Fruit fly (Drosophila melanogaster) whole organism, embryonic: ENCODE measurements around the gene CG4951.

Experiments used
- B-H1 ChIP-seq: fragments of 200-800 bp; sonication (Bioruptor generic); IDR thresholded peaks from 3 replicates; pipeline ENCODE4 v1.3.6; 2022; ENCODE audit warnings: missing biosample characterization, missing genetic modification characterization
- CG10147 ChIP-seq: fragments of 200-800 bp; sonication (Bioruptor generic); optimal IDR thresholded peaks from 2 replicates; lab custom pipeline; 2019; ENCODE audit warnings: missing biosample characterization, mild to moderate bottlenecking, missing genetic modification characterization, moderate library complexity
- CG10462 ChIP-seq: fragments of 200-800 bp; sonication (Bioruptor generic); optimal IDR thresholded peaks from 2 replicates; lab custom pipeline; 2016; ENCODE audit warnings: missing biosample characterization, missing genetic modification characterization
- CG10959 ChIP-seq: fragments of 200-800 bp; sonication (Bioruptor generic); IDR thresholded peaks from 2 replicates; pipeline ENCODE4 v1.3.6; 2022; ENCODE audit warnings: missing biosample characterization, missing genetic modification characterization
- CG12391 ChIP-seq: fragments of 200-800 bp; sonication (Bioruptor generic); optimal IDR thresholded peaks from 3 replicates; lab custom pipeline; 2018; ENCODE audit warnings: missing biosample characterization, mild to moderate bottlenecking, missing genetic modification characterization, moderate library complexity
- CG13123 ChIP-seq: fragments of 200-800 bp; sonication (Bioruptor generic); optimal IDR thresholded peaks from 2 replicates; lab custom pipeline; 2016; ENCODE audit warnings: missing biosample characterization, missing genetic modification characterization
- CG13296 ChIP-seq: fragments of 200-800 bp; sonication (Bioruptor generic); optimal IDR thresholded peaks from 3 replicates; lab custom pipeline; 2018; ENCODE audit warnings: missing biosample characterization, mild to moderate bottlenecking, missing genetic modification characterization
- CG13894 ChIP-seq: fragments of 200-800 bp; sonication (Bioruptor generic); optimal IDR thresholded peaks from 3 replicates; lab custom pipeline; 2018; ENCODE audit warnings: missing biosample characterization, mild to moderate bottlenecking, missing genetic modification characterization, moderate library complexity
- CG14014 ChIP-seq: fragments of 200-800 bp; sonication (Bioruptor generic); IDR thresholded peaks from 2 replicates; pipeline ENCODE4 v1.3.6; 2022; ENCODE audit warnings: missing biosample characterization, missing genetic modification characterization
- CG17829 ChIP-seq: fragments of 200-800 bp; optimal IDR thresholded peaks from 2 replicates; lab custom pipeline; 2019; ENCODE audit warnings: missing biosample characterization, mild to moderate bottlenecking, missing genetic modification characterization, moderate library complexity
- CG31441 ChIP-seq: fragments of 200-800 bp; sonication (Bioruptor generic); IDR thresholded peaks from 2 replicates; pipeline ENCODE4 v1.3.6; 2022; ENCODE audit warnings: missing biosample characterization, missing genetic modification characterization
- CG3995 ChIP-seq: fragments of 200-800 bp; sonication (Bioruptor generic); optimal IDR thresholded peaks from 3 replicates; lab custom pipeline; 2016; ENCODE audit warnings: missing biosample characterization, missing genetic modification characterization
- CG4730 ChIP-seq: fragments of 200-800 bp; sonication (Bioruptor generic); IDR thresholded peaks from 2 replicates; pipeline ENCODE4 v1.3.6; 2022; ENCODE audit warnings: missing biosample characterization, missing genetic modification characterization
- CG8388 ChIP-seq: fragments of 200-800 bp; sonication (Bioruptor generic); optimal IDR thresholded peaks from 2 replicates; lab custom pipeline; 2019; ENCODE audit warnings: missing biosample characterization, mild to moderate bottlenecking, missing genetic modification characterization, moderate library complexity
- CG9215 ChIP-seq: fragments of 200-800 bp; sonication (Bioruptor generic); IDR thresholded peaks from 2 replicates; pipeline ENCODE4 v1.3.6; 2022; ENCODE audit warnings: missing biosample characterization, missing genetic modification characterization
- CG9932 ChIP-seq: fragments of 200-800 bp; sonication (Bioruptor generic); IDR thresholded peaks from 2 replicates; pipeline ENCODE4 v1.3.6; 2022; ENCODE audit warnings: missing biosample characterization, missing genetic modification characterization
- CHES-1-like ChIP-seq: fragments of 200-800 bp; sonication (Bioruptor generic); optimal IDR thresholded peaks from 2 replicates; lab custom pipeline; 2016; ENCODE audit warnings: missing biosample characterization, missing genetic modification characterization
- Dll ChIP-seq: fragments of 200-800 bp; sonication (Bioruptor generic); IDR thresholded peaks from 4 replicates; pipeline ENCODE4 v1.3.6; 2022; ENCODE audit warnings: missing biosample characterization, missing genetic modification characterization; ENCODE audit not compliant: partially characterized antibody
- Fer1 ChIP-seq: fragments of 200-800 bp; sonication (Bioruptor generic); optimal IDR thresholded peaks from 2 replicates; lab custom pipeline; 2017; ENCODE audit warnings: missing biosample characterization, mild to moderate bottlenecking, missing genetic modification characterization
- HLH54F ChIP-seq: fragments of 200-800 bp; sonication (Bioruptor generic); optimal IDR thresholded peaks from 3 replicates; lab custom pipeline; 2016; ENCODE audit warnings: missing biosample characterization, missing genetic modification characterization
- Hmr ChIP-seq: fragments of 200-800 bp; sonication (Bioruptor generic); optimal IDR thresholded peaks from 3 replicates; lab custom pipeline; 2017; ENCODE audit warnings: mild to moderate bottlenecking, missing biosample characterization, missing genetic modification reagents, missing genetic modification characterization
- Hr3 ChIP-seq: fragments of 200-800 bp; sonication (Bioruptor generic); optimal IDR thresholded peaks from 3 replicates; lab custom pipeline; 2016; ENCODE audit warnings: missing biosample characterization, missing genetic modification characterization
- Mes4 ChIP-seq: fragments of 200-800 bp; sonication (Bioruptor generic); optimal IDR thresholded peaks from 2 replicates; lab custom pipeline; 2016; ENCODE audit warnings: missing biosample characterization, missing genetic modification characterization
- NfI ChIP-seq: fragments of 200-800 bp; sonication (Bioruptor generic); optimal IDR thresholded peaks from 3 replicates; lab custom pipeline; 2018; ENCODE audit warnings: missing biosample characterization, mild to moderate bottlenecking, missing genetic modification characterization, moderate library complexity
- Oli ChIP-seq: fragments of 200-800 bp; sonication (Bioruptor generic); optimal IDR thresholded peaks from 2 replicates; lab custom pipeline; 2018; ENCODE audit warnings: missing biosample characterization, mild to moderate bottlenecking, missing genetic modification characterization, moderate library complexity
- Scr ChIP-seq: fragments of 200-800 bp; sonication (Bioruptor generic); IDR thresholded peaks from 2 replicates; pipeline ENCODE4 v1.3.6; 2022; ENCODE audit warnings: missing biosample characterization, missing genetic modification characterization; ENCODE audit not compliant: partially characterized antibody
- Sox102F ChIP-seq: fragments of 200-800 bp; sonication (Bioruptor generic); optimal IDR thresholded peaks from 2 replicates; lab custom pipeline; 2018; ENCODE audit warnings: missing biosample characterization, mild to moderate bottlenecking, missing genetic modification characterization, moderate library complexity
- Ssrp ChIP-seq: fragments of 200-800 bp; sonication (Bioruptor generic); optimal IDR thresholded peaks from 2 replicates; lab custom pipeline; 2018; ENCODE audit warnings: missing biosample characterization, mild to moderate bottlenecking, missing genetic modification characterization, moderate library complexity
- ash1 ChIP-seq: fragments of 200-800 bp; sonication (Bioruptor generic); optimal IDR thresholded peaks from 2 replicates; lab custom pipeline; 2018; ENCODE audit warnings: missing biosample characterization, mild to moderate bottlenecking, missing genetic modification characterization
- bcd ChIP-seq: fragments of 200-800 bp; sonication (Bioruptor generic); optimal IDR thresholded peaks from 2 replicates; lab custom pipeline; 2017; ENCODE audit warnings: missing biosample characterization, mild to moderate bottlenecking, missing genetic modification characterization
- crol ChIP-seq: fragments of 200-800 bp; sonication (Bioruptor generic); IDR thresholded peaks from 2 replicates; pipeline ENCODE4 v1.3.6; 2022; ENCODE audit warnings: missing biosample characterization, missing genetic modification characterization
- exex ChIP-seq: fragments of 200-800 bp; sonication (Bioruptor generic); optimal IDR thresholded peaks from 4 replicates; lab custom pipeline; 2018; ENCODE audit warnings: missing biosample characterization, mild to moderate bottlenecking, missing genetic modification characterization, moderate library complexity
- fu2 ChIP-seq: fragments of 200-800 bp; sonication (Bioruptor generic); optimal IDR thresholded peaks from 2 replicates; lab custom pipeline; 2016; ENCODE audit warnings: missing biosample characterization, missing genetic modification characterization
- gcm ChIP-seq: fragments of 200-800 bp; sonication (Bioruptor generic); optimal IDR thresholded peaks from 2 replicates; lab custom pipeline; 2019; ENCODE audit warnings: missing biosample characterization, mild to moderate bottlenecking, missing genetic modification characterization, moderate library complexity
- gsb ChIP-seq: fragments of 200-800 bp; sonication (Bioruptor generic); IDR thresholded peaks from 2 replicates; pipeline ENCODE4 v1.3.6; 2022; ENCODE audit warnings: missing biosample characterization, missing genetic modification characterization
- ham ChIP-seq: fragments of 200-800 bp; sonication (Bioruptor generic); IDR thresholded peaks from 2 replicates; pipeline ENCODE4 v1.3.6; 2022; ENCODE audit warnings: missing biosample characterization, missing genetic modification characterization
- inv ChIP-seq: fragments of 200-800 bp; sonication (Bioruptor generic); IDR thresholded peaks from 2 replicates; pipeline ENCODE4 v1.3.6; 2022; ENCODE audit warnings: missing biosample characterization, missing genetic modification characterization; ENCODE audit not compliant: partially characterized antibody
- knrl ChIP-seq: fragments of 200-800 bp; sonication (Bioruptor generic); IDR thresholded peaks from 3 replicates; pipeline ENCODE4 v1.3.6; 2022; ENCODE audit warnings: missing biosample characterization, missing genetic modification characterization; ENCODE audit not compliant: partially characterized antibody
- lmd ChIP-seq: fragments of 200-800 bp; sonication (Bioruptor generic); IDR thresholded peaks from 2 replicates; pipeline ENCODE4 v1.3.6; 2022; ENCODE audit warnings: missing biosample characterization, missing genetic modification characterization
- lola ChIP-seq, 3 experiments: fragments of >200 bp in 2 of 3; fragments of 200-800 bp in 1 of 3; sonication (Bioruptor generic) in 1 of 3; optimal IDR thresholded peaks; 2 replicates each; lab custom pipeline; 2017 to 2019; ENCODE audit warnings: missing biosample characterization in 3 of 3, missing genetic modification characterization in 3 of 3, mild to moderate bottlenecking in 1 of 3, moderate library complexity in 1 of 3
- prd ChIP-seq, 3 experiments: fragments of >200 bp in 2 of 3; fragments of 200-800 bp in 1 of 3; sonication (Bioruptor generic) in 1 of 3; optimal IDR thresholded peaks in 2 of 3; IDR thresholded peaks in 1 of 3; 2 replicates in 2 of 3; 3 replicates in 1 of 3; pipeline versions ENCODE4 v1.3.6 to Lab custom; 2017 to 2022; ENCODE audit warnings: missing biosample characterization in 1 of 3, missing genetic modification characterization in 1 of 3
- ro ChIP-seq: fragments of 200-800 bp; sonication (Bioruptor generic); IDR thresholded peaks from 2 replicates; pipeline ENCODE4 v1.3.6; 2022; ENCODE audit warnings: missing biosample characterization, missing genetic modification characterization
- tap ChIP-seq: fragments of 200-800 bp; optimal IDR thresholded peaks from 3 replicates; lab custom pipeline; 2019; ENCODE audit warnings: missing biosample characterization, mild to moderate bottlenecking, missing genetic modification characterization, moderate library complexity
- tgo ChIP-seq: fragments of 200-800 bp; sonication (Bioruptor generic); IDR thresholded peaks from 3 replicates; pipeline ENCODE4 v1.3.6; 2022; ENCODE audit warnings: missing biosample characterization, missing genetic modification characterization
- wdn ChIP-seq: fragments of 200-800 bp; sonication (Bioruptor generic); IDR thresholded peaks from 2 replicates; pipeline ENCODE4 v1.3.6; 2022; ENCODE audit warnings: missing biosample characterization, missing genetic modification characterization
- wor ChIP-seq: fragments of 200-800 bp; sonication (Bioruptor generic); IDR thresholded peaks from 2 replicates; pipeline ENCODE4 v1.3.6; 2022; ENCODE audit warnings: missing biosample characterization, missing genetic modification characterization
- yki ChIP-seq: fragments of >200 bp; optimal IDR thresholded peaks from 3 replicates; lab custom pipeline; 2018
- z ChIP-seq: fragments of 200-800 bp; sonication (Bioruptor generic); IDR thresholded peaks from 3 replicates; pipeline ENCODE4 v1.3.6; 2022; ENCODE audit warnings: missing biosample characterization, missing genetic modification characterization

The CG4951 gene

dm6 chr3R:27916355-27917019, 37.4 kb downstream of the CG4951 start, which contains the start of the genes CG5003 and mRpS22 (continued):
- TF ChIP-seq gcm (no peak), crol (GFP tag; lab: Robert Waterston, UW) (no peak), exex (tag; lab: Kevin White, UChicago) (peak; percentile 48), wdn (GFP tag; lab: Robert Waterston, UW) (0 out of 2 replicates have a peak, but pooled peaks have one; percentile 6), Sox102F (GFP tag; lab: Kevin White, UChicago) (peak; percentile 59), CG17829 (peak; percentile 67), CG14014 (no peak), CG12391 (peak; percentile 81), CHES-1-like (GFP tag; lab: Kevin White, UChicago) (peak; percentile 11), z (GFP tag; lab: Robert Waterston, UW) (no peak), knrl (GFP tag; lab: Robert Waterston, UW) (peak; percentile 21; the same call in 1 of the 3 replicates), CG10462 (GFP tag; lab: Kevin White, UChicago) (peak; percentile 41), wor (GFP tag; lab: Robert Waterston, UW) (peak; percentile 18; the same call in 1 of the 2 replicates), CG9215 (GFP tag; lab: Robert Waterston, UW) (peak; percentile 45), CG13296 (GFP tag; lab: Kevin White, UChicago) (peak; percentile 56), CG13123 (GFP tag; lab: Kevin White, UChicago) (no peak), CG10959 (GFP tag; lab: Robert Waterston, UW) (0 out of 2 replicates have a peak, but pooled peaks have one; percentile 10), CG13894 (tag; lab: Kevin White, UChicago) (peak; percentile 24), CG10147 (GFP tag; lab: Kevin White, UChicago) (peak; percentile 27), yki (no peak), B-H1 (GFP tag; lab: Robert Waterston, UW) (no peak), lmd (GFP tag; lab: Robert Waterston, UW) (peak; percentile 24; the same call in 1 of the 2 replicates), prd (optimal IDR thresholded peaks at IDR 0.05; lab: Kevin White, UChicago) (no peak), prd (GFP tag; IDR thresholded peaks at IDR 0.05; lab: Robert Waterston, UW) (peak; percentile 51; the same call in 1 of the 3 replicates), Oli (tag; lab: Kevin White, UChicago) (peak; percentile 28), tgo (GFP tag; lab: Robert Waterston, UW) (peak; percentile 49; the same call in 1 of the 3 replicates), inv (GFP tag; lab: Robert Waterston, UW) (0 out of 2 replicates have a peak, but pooled peaks have one; percentile 30), CG31441 (GFP tag; lab: Robert Waterston, UW) (peak; percentile 64), CG3995 (GFP tag; lab: Kevin White, UChicago) (peak; percentile 26), NfI (GFP tag; lab: Kevin White, UChicago) (peak; percentile 58), bcd (peak; percentile 50), ham (GFP tag; lab: Robert Waterston, UW) (no peak), gsb (GFP tag; lab: Robert Waterston, UW) (no peak), fu2 (GFP tag; lab: Kevin White, UChicago) (no peak), ro (GFP tag; lab: Robert Waterston, UW) (0 out of 2 replicates have a peak, but pooled peaks have one; percentile 7), Dll (GFP tag; lab: Robert Waterston, UW) (peak; percentile 41; the same call in 2 of the 4 replicates), tap (tag; lab: Kevin White, UChicago) (peak; percentile 8), Ssrp (tag; lab: Kevin White, UChicago) (peak; percentile 58), lola (GFP tag; optimal IDR thresholded peaks at IDR 0.05; lab: Kevin White, UChicago) (peak in 1 of 3 experiments; percentile 60), ash1 (GFP tag; lab: Kevin White, UChicago) (no peak), CG4730 (peak; percentile 37; the same call in 1 of the 2 replicates), HLH54F (GFP tag; lab: Kevin White, UChicago) (peak; percentile 7), Scr (GFP tag; lab: Robert Waterston, UW) (peak; percentile 48; the same call in 1 of the 2 replicates), Hr3 (peak; percentile 64), Hmr (GFP tag; lab: Kevin White, UChicago) (peak; percentile 56), Mes4 (GFP tag; lab: Kevin White, UChicago) (no peak), CG8388 (peak; percentile 14), CG9932 (peak; percentile 78), Fer1 (GFP tag; lab: Kevin White, UChicago) (peak; percentile 47)
